Fruit fly (Drosophila melanogaster): ENCODE results near the gene CG43163.
A peak's percentile ranks its signal among the peaks of the same experiment; 100 is the strongest.

DNA sequence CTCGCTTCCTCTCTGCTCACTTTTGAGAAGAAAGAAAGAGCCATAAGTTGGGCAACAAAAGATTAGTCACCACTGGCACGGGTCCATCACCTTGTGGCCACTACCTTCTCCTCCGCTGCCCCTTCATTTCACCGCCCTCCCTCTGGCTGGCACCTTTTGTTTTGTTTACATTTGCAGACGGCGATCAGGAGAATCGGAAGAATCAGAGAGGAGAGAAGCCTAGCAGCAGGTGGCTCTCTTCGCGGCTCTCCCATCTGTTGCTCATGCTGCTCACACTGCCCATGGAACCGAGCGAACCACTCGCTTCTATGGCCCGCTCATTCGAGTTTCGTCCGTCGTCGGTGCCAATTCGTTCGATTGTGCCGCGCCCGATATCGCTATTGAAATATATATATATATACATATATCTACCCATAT lies 39.4 kb upstream of the CG43163 start:
- no peak for TF ChIP-seq rn (GFP tag; IDR thresholded peaks at IDR 0.05)
- TF ChIP-seq Pif1B (GFP tag; optimal IDR thresholded peaks at IDR 0.05): peak; percentile 67
- TF ChIP-seq CG8301 (tag; optimal IDR thresholded peaks at IDR 0.05): no peak
- peak; percentile 62 for TF ChIP-seq Ets98B (GFP tag; IDR thresholded peaks at IDR 0.05)
- TF ChIP-seq gl (tag; optimal IDR thresholded peaks at IDR 0.05): peak; percentile 57
- peak; percentile 18 for TF ChIP-seq CG15710 (tag; optimal IDR thresholded peaks at IDR 0.05)
- TF ChIP-seq fd96Ca (GFP tag; IDR thresholded peaks at IDR 0.05): no peak; the same call in 1 of the 3 replicates
- no peak for TF ChIP-seq CG17806 (tag; optimal IDR thresholded peaks at IDR 0.05)
- TF ChIP-seq CG14655 (GFP tag; optimal IDR thresholded peaks at IDR 0.05): no peak

Measured in whole organism, pupa.